Worm (Caenorhabditis elegans) whole organism, L2 larva: ENCODE data around the gene mec-7.

ENCODE experiments used
- C34F6.9 ChIP-seq: fragments of 150-350 bp; optimal IDR thresholded peaks from 2 replicates; lab custom pipeline; 2014; ENCODE audit warnings: missing biosample characterization, missing genetic modification characterization
- F13H6.1 ChIP-seq: sonication (generic microtip); optimal IDR thresholded peaks from 2 replicates; lab custom pipeline; 2016; ENCODE audit warnings: missing genetic modification characterization, missing compliant biosample characterization
- R02D3.7 ChIP-seq: fragments of 150-350 bp; optimal IDR thresholded peaks from 2 replicates; lab custom pipeline; 2014; ENCODE audit warnings: missing biosample characterization, missing genetic modification characterization
- Y55F3AM.14 ChIP-seq: fragments of 200-800 bp; sonication (Bioruptor generic); optimal IDR thresholded peaks from 2 replicates; lab custom pipeline; 2018; ENCODE audit warnings: mild to moderate bottlenecking, missing genetic modification characterization, missing compliant biosample characterization
- alr-1 ChIP-seq: fragments of 150-350 bp; optimal IDR thresholded peaks from 2 replicates; lab custom pipeline; 2014; ENCODE audit warnings: missing biosample characterization, missing genetic modification characterization
- aly-2 ChIP-seq: fragments of 150-350 bp; optimal IDR thresholded peaks from 2 replicates; lab custom pipeline; 2014; ENCODE audit warnings: missing biosample characterization, missing genetic modification characterization
- ama-1 ChIP-seq: fragments of 150-350 bp; optimal IDR thresholded peaks from 2 replicates; lab custom pipeline; 2018; ENCODE audit warnings: inconsistent platforms
- blmp-1 ChIP-seq: sonication (generic microtip); optimal IDR thresholded peaks from 2 replicates; lab custom pipeline; 2017; ENCODE audit warnings: missing genetic modification characterization, mild to moderate bottlenecking, missing compliant biosample characterization, antibody characterized with exemption, moderate library complexity; ENCODE audit not compliant: insufficient read depth
- ceh-16 ChIP-seq: fragments of 150-350 bp; optimal IDR thresholded peaks from 2 replicates; lab custom pipeline; 2014; ENCODE audit warnings: missing biosample characterization, missing genetic modification characterization
- ceh-82 ChIP-seq: fragments of 150-350 bp; optimal IDR thresholded peaks from 2 replicates; lab custom pipeline; 2014; ENCODE audit warnings: missing biosample characterization, missing genetic modification characterization
- crh-2 ChIP-seq: sonication (generic microtip); optimal IDR thresholded peaks from 2 replicates; lab custom pipeline; 2017; ENCODE audit warnings: missing biosample characterization, missing genetic modification characterization
- egl-27 ChIP-seq: sonication (generic microtip); optimal IDR thresholded peaks from 3 replicates; lab custom pipeline; 2017; ENCODE audit warnings: missing biosample characterization, missing genetic modification reagents, missing genetic modification characterization
- elt-1 ChIP-seq: fragments of 150-350 bp; optimal IDR thresholded peaks from 2 replicates; lab custom pipeline; 2014; ENCODE audit warnings: missing biosample characterization, missing genetic modification characterization
- elt-3 ChIP-seq: sonication (generic microtip); optimal IDR thresholded peaks from 2 replicates; lab custom pipeline; 2017; ENCODE audit warnings: missing biosample characterization, missing genetic modification characterization
- fos-1 ChIP-seq: fragments of 150-350 bp; optimal IDR thresholded peaks from 2 replicates; lab custom pipeline; 2014; ENCODE audit warnings: missing biosample characterization, missing genetic modification characterization
- gmeb-1 ChIP-seq: fragments of 150-350 bp; optimal IDR thresholded peaks from 2 replicates; lab custom pipeline; 2014; ENCODE audit warnings: missing biosample characterization, missing genetic modification characterization
- lin-11 ChIP-seq: fragments of 150-350 bp; sonication (generic microtip); optimal IDR thresholded peaks from 2 replicates; lab custom pipeline; 2014; ENCODE audit warnings: missing biosample characterization, missing genetic modification characterization, inconsistent platforms, mixed read lengths
- lin-13 ChIP-seq: fragments of 150-350 bp; optimal IDR thresholded peaks from 2 replicates; lab custom pipeline; 2014; ENCODE audit warnings: missing biosample characterization, missing genetic modification reagents, missing genetic modification characterization
- lsy-2 ChIP-seq, 2 experiments: fragments of 150-350 bp in 1 of 2; sonication (generic microtip) in 1 of 2; optimal IDR thresholded peaks; 2 replicates each; lab custom pipeline; 2014 to 2017; ENCODE audit warnings: missing biosample characterization in 2 of 2, missing genetic modification characterization in 2 of 2
- mab-5 ChIP-seq: fragments of 150-350 bp; optimal IDR thresholded peaks from 2 replicates; lab custom pipeline; 2014; ENCODE audit warnings: missing biosample characterization, missing genetic modification characterization
- mbf-1 ChIP-seq: sonication (generic microtip); optimal IDR thresholded peaks from 2 replicates; lab custom pipeline; 2017; ENCODE audit warnings: missing biosample characterization, missing genetic modification characterization
- mdl-1 ChIP-seq, 2 experiments: fragments of 150-350 bp in 1 of 2; sonication (generic microtip) in 1 of 2; optimal IDR thresholded peaks; 2 replicates each; lab custom pipeline; 2017; ENCODE audit warnings: missing biosample characterization in 2 of 2, missing genetic modification characterization in 2 of 2
- nhr-11 ChIP-seq: fragments of 150-350 bp; optimal IDR thresholded peaks from 2 replicates; lab custom pipeline; 2014; ENCODE audit warnings: missing biosample characterization, missing genetic modification characterization
- nhr-12 ChIP-seq: fragments of 150-350 bp; optimal IDR thresholded peaks from 2 replicates; lab custom pipeline; 2014; ENCODE audit warnings: missing biosample characterization, missing genetic modification characterization
- nhr-129 ChIP-seq: fragments of 150-350 bp; optimal IDR thresholded peaks from 2 replicates; lab custom pipeline; 2014; ENCODE audit warnings: missing biosample characterization, missing genetic modification characterization
- nhr-21 ChIP-seq: fragments of 150-350 bp; optimal IDR thresholded peaks from 2 replicates; lab custom pipeline; 2014; ENCODE audit warnings: missing biosample characterization, missing genetic modification characterization
- nhr-23 ChIP-seq: fragments of 150-350 bp; optimal IDR thresholded peaks from 2 replicates; lab custom pipeline; 2014; ENCODE audit warnings: missing biosample characterization, missing genetic modification reagents, missing genetic modification characterization
- nhr-25 ChIP-seq: fragments of 150-350 bp; sonication (generic microtip); optimal IDR thresholded peaks from 3 replicates; lab custom pipeline; 2014; ENCODE audit warnings: missing biosample characterization, missing genetic modification characterization
- nhr-6 ChIP-seq: fragments of 150-350 bp; optimal IDR thresholded peaks from 2 replicates; lab custom pipeline; 2014; ENCODE audit warnings: missing biosample characterization, missing genetic modification characterization
- nhr-77 ChIP-seq: fragments of 150-350 bp; optimal IDR thresholded peaks from 2 replicates; lab custom pipeline; 2014; ENCODE audit warnings: missing biosample characterization, missing genetic modification characterization
- sem-4 ChIP-seq: fragments of 150-350 bp; optimal IDR thresholded peaks from 2 replicates; lab custom pipeline; 2014; ENCODE audit warnings: missing biosample characterization, missing genetic modification reagents, missing genetic modification characterization
- skn-1 ChIP-seq: sonication (generic microtip); optimal IDR thresholded peaks from 2 replicates; lab custom pipeline; 2017; ENCODE audit warnings: missing biosample characterization, missing genetic modification characterization
- sma-3 ChIP-seq: sonication (generic microtip); optimal IDR thresholded peaks from 2 replicates; lab custom pipeline; 2016; ENCODE audit warnings: missing genetic modification reagents, missing genetic modification characterization, missing compliant biosample characterization
- sma-9 ChIP-seq, 2 experiments: fragments of 150-350 bp in 1 of 2; sonication (generic microtip) in 1 of 2; optimal IDR thresholded peaks; 2 replicates each; lab custom pipeline; 2014 to 2016; ENCODE audit warnings: missing genetic modification characterization in 2 of 2, mild to moderate bottlenecking in 1 of 2, missing biosample characterization in 1 of 2, missing compliant biosample characterization in 1 of 2, missing genetic modification reagents in 1 of 2, moderate library complexity in 1 of 2
- snpc-4 ChIP-seq: fragments of 150-350 bp; optimal IDR thresholded peaks from 2 replicates; lab custom pipeline; 2014; ENCODE audit warnings: missing biosample characterization, missing genetic modification characterization
- unc-39 ChIP-seq: fragments of 150-350 bp; optimal IDR thresholded peaks from 2 replicates; lab custom pipeline; 2014; ENCODE audit warnings: missing biosample characterization, missing genetic modification characterization
- unc-62 ChIP-seq: fragments of 150-350 bp; optimal IDR thresholded peaks from 2 replicates; lab custom pipeline; 2014; ENCODE audit warnings: missing biosample characterization, missing genetic modification reagents, missing genetic modification characterization
- zag-1 ChIP-seq: fragments of 150-350 bp; optimal IDR thresholded peaks from 2 replicates; lab custom pipeline; 2014; ENCODE audit warnings: missing biosample characterization, missing genetic modification characterization
- ztf-1 ChIP-seq: fragments of 200-800 bp; sonication (Bioruptor generic); conservative IDR thresholded peaks from 2 replicates; pipeline ENCODE4 v1.3.6; 2022; ENCODE audit warnings: missing genetic modification characterization, missing compliant biosample characterization
- ztf-4 ChIP-seq: fragments of 150-350 bp; optimal IDR thresholded peaks from 2 replicates; lab custom pipeline; 2014; ENCODE audit warnings: missing biosample characterization, missing genetic modification characterization

The mec-7 gene

DNA sequence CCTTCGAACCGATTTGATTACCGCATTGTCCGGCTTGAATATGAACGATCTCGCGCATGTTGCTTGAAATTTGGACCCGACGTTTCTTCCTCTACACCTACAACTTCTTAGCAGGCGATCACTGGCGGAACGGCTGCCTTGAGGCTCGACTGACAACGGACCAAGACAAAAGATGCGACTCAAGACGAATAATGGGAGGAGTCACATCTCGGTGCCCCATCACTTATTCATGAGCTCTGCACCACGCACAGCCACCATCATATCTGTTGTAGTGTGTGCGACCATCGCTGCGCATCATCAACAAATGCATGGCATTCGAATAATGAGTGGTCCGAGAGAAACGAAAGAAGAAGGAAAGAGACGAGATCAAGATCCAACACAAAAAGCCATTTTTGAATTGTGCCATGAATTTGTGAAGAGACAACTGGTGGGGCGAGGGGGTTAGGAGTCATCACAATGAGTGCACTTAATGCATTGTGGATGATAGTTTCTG, at the start of gene mec-7:
Gene mec-7, minus strand, starts transcription at position 181 of the 493 bp plus-strand sequence.
- no peak for TF ChIP-seq unc-62 (GFP tag; lab: Kevin White, UChicago)
- no peak for TF ChIP-seq egl-27 (tag; lab: Kevin White, UChicago)
- no peak for TF ChIP-seq lin-13 (GFP tag; lab: Kevin White, UChicago)
- no peak for TF ChIP-seq nhr-23
- no peak for TF ChIP-seq mab-5 (tag; lab: Kevin White, UChicago)
- no peak for TF ChIP-seq skn-1 (tag; lab: Kevin White, UChicago)
- no peak for TF ChIP-seq nhr-12
- TF ChIP-seq Y55F3AM.14 (GFP tag; lab: Kevin White, UChicago) = no peak
- TF ChIP-seq elt-3 = no peak
- no peak for TF ChIP-seq snpc-4
- no peak for TF ChIP-seq lsy-2 (tag; optimal IDR thresholded peaks at IDR 0.05; lab: Kevin White, UChicago)
- TF ChIP-seq aly-2 (tag; lab: Kevin White, UChicago) = no peak

DNA sequence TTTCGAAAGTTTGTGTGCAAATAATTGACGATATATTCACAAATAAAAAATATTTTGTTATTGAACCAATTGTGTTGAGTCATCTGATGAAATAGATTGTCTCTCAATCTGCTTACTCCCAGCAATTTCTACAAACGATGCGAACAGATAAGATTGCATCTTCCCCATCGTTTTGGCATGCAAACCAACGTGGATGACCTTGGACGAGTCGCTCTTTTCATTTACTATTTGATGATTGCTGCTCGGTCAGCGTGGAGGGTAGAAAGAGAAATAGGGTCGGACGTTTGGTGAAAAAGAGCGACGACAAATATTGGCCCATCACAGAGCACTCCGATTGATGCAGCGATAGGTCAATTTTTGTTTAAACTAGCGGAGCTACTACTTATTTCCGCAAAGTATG, 49.2 kb upstream of the mec-7 start:
- TF ChIP-seq nhr-23 = peak; percentile 51
- no peak for TF ChIP-seq R02D3.7 (tag; lab: Kevin White, UChicago)
- no peak for TF ChIP-seq ama-1 (lab: Kevin White, UChicago)
- TF ChIP-seq alr-1 (tag; lab: Kevin White, UChicago) = no peak
- TF ChIP-seq F13H6.1 (tag; lab: Kevin White, UChicago) = peak; percentile 39
- TF ChIP-seq nhr-129 (tag; lab: Kevin White, UChicago) = peak; percentile 99
- peak; percentile 86 for TF ChIP-seq fos-1 (tag; lab: Kevin White, UChicago)
- no peak for TF ChIP-seq nhr-12
- TF ChIP-seq sma-3 (GFP tag; lab: Kevin White, UChicago) = peak; percentile 44
- peak; percentile 52 for TF ChIP-seq nhr-6 (tag; lab: Kevin White, UChicago)
- TF ChIP-seq Y55F3AM.14 (GFP tag; lab: Kevin White, UChicago) = no peak
- TF ChIP-seq crh-2 = peak; percentile 80
- TF ChIP-seq mdl-1 (tag; optimal IDR thresholded peaks at IDR 0.05; lab: Kevin White, UChicago) = peak in 1 of 2 experiments; percentile 26
- TF ChIP-seq zag-1 (tag; lab: Kevin White, UChicago) = no peak
- peak; percentile 51 for TF ChIP-seq blmp-1
- no peak for TF ChIP-seq ztf-1 (GFP tag; lab: Robert Waterston, UW)
- TF ChIP-seq nhr-11 (tag; lab: Kevin White, UChicago) = no peak
- TF ChIP-seq lin-13 (GFP tag; lab: Kevin White, UChicago) = peak; percentile 50
- TF ChIP-seq gmeb-1 = peak; percentile 11
- no peak for TF ChIP-seq mbf-1 (tag; lab: Kevin White, UChicago)
- TF ChIP-seq C34F6.9 (tag; lab: Kevin White, UChicago) = peak; percentile 53
- peak; percentile 8 for TF ChIP-seq lin-11 (tag; lab: Kevin White, UChicago)
- peak; percentile 80 for TF ChIP-seq nhr-25 (tag; lab: Kevin White, UChicago)
- TF ChIP-seq sem-4 = peak; percentile 9
- no peak for TF ChIP-seq elt-3
- no peak for TF ChIP-seq unc-39 (tag; lab: Kevin White, UChicago)
- no peak for TF ChIP-seq ceh-82 (tag; lab: Kevin White, UChicago)
- TF ChIP-seq nhr-77 (tag; lab: Kevin White, UChicago) = no peak
- peak; percentile 77 for TF ChIP-seq elt-1 (tag; lab: Kevin White, UChicago)
- TF ChIP-seq egl-27 (tag; lab: Kevin White, UChicago) = peak; percentile 55
- TF ChIP-seq unc-62 (GFP tag; lab: Kevin White, UChicago) = no peak
- TF ChIP-seq snpc-4 = no peak
- TF ChIP-seq ceh-16 (tag; lab: Kevin White, UChicago) = peak; percentile 88
- TF ChIP-seq nhr-21 (tag; lab: Kevin White, UChicago) = peak; percentile 79
- no peak for TF ChIP-seq ztf-4 (tag; lab: Kevin White, UChicago)
- peak; percentile 88 for TF ChIP-seq sma-9 (GFP tag; optimal IDR thresholded peaks at IDR 0.05; lab: Kevin White, UChicago)
- no peak for TF ChIP-seq sma-9 (tag; optimal IDR thresholded peaks at IDR 0.05; lab: Kevin White, UChicago)
- peak in 1 of 2 experiments; percentile 56 for TF ChIP-seq lsy-2 (tag; optimal IDR thresholded peaks at IDR 0.05; lab: Kevin White, UChicago)
- TF ChIP-seq, all 48 proteins: peak for 21
